Worm (Caenorhabditis elegans) whole organism, late embryonic: Measurements from ENCODE around the gene sups-1.

Source experiments
- ceh-9 ChIP-seq: sonication (generic microtip); optimal IDR thresholded peaks from 2 replicates; lab custom pipeline; 2016; ENCODE audit warnings: mild to moderate bottlenecking, missing genetic modification characterization, inconsistent platforms, missing compliant biosample characterization
- dve-1 ChIP-seq: sonication (generic microtip); optimal IDR thresholded peaks from 2 replicates; lab custom pipeline; 2017; ENCODE audit warnings: antibody characterized with exemption, mild to moderate bottlenecking, missing genetic modification characterization, missing compliant biosample characterization
- hlh-30 ChIP-seq: sonication (generic microtip); optimal IDR thresholded peaks from 2 replicates; lab custom pipeline; 2017; ENCODE audit warnings: antibody characterized with exemption, missing genetic modification characterization, missing compliant biosample characterization; ENCODE audit not compliant: insufficient read depth
- nfya-1 ChIP-seq: sonication (generic microtip); optimal IDR thresholded peaks from 2 replicates; lab custom pipeline; 2017; ENCODE audit warnings: missing genetic modification characterization, mild to moderate bottlenecking, missing compliant biosample characterization, antibody characterized with exemption, moderate library complexity
- pqm-1 ChIP-seq: sonication (generic microtip); optimal IDR thresholded peaks from 2 replicates; lab custom pipeline; 2016; ENCODE audit warnings: missing genetic modification characterization, missing compliant biosample characterization
- tbx-7 ChIP-seq: sonication (generic microtip); optimal IDR thresholded peaks from 2 replicates; lab custom pipeline; 2016; ENCODE audit warnings: missing genotype, missing genetic modification characterization, missing compliant biosample characterization
- unc-3 ChIP-seq, 2 experiments: fragments of 200-800 bp in 1 of 2; sonication (Bioruptor generic) in 1 of 2; sonication (generic microtip) in 1 of 2; conservative IDR thresholded peaks in 1 of 2; optimal IDR thresholded peaks in 1 of 2; 2 replicates each; pipeline versions ENCODE4 v1.3.6 to Lab custom; 2016 to 2022; ENCODE audit warnings: missing compliant biosample characterization in 2 of 2, missing genetic modification characterization in 2 of 2, missing genetic modification reagents in 1 of 2
- unc-86 ChIP-seq: sonication (generic microtip); optimal IDR thresholded peaks from 2 replicates; lab custom pipeline; 2016; ENCODE audit warnings: missing genetic modification characterization, missing compliant biosample characterization

ce11 chrX:5972212-5972611 lies 31.7 kb upstream of the sups-1 start:
- TF ChIP-seq ceh-9 (no peak), nfya-1 (no peak), dve-1 (tag; lab: Kevin White, UChicago) (no peak), unc-3 (GFP tag; conservative IDR thresholded peaks at IDR 0.05; lab: Robert Waterston, UW) (no peak), unc-3 (tag; optimal IDR thresholded peaks at IDR 0.05; lab: Kevin White, UChicago) (no peak), unc-86 (tag; lab: Kevin White, UChicago) (no peak), tbx-7 (no peak), pqm-1 (tag; lab: Kevin White, UChicago) (no peak), hlh-30 (tag; lab: Kevin White, UChicago) (no peak)
